Fruit fly (Drosophila melanogaster) whole organism, embryonic: ENCODE measurements around the gene udt.

ENCODE experiments used
- Aef1 ChIP-seq: fragments of 200-800 bp; sonication (Bioruptor generic); IDR thresholded peaks from 3 replicates; pipeline ENCODE4 v1.3.6; 2022; ENCODE audit warnings: missing biosample characterization, missing genetic modification characterization
- CG10321 ChIP-seq: fragments of 200-800 bp; sonication (Bioruptor generic); IDR thresholded peaks from 2 replicates; pipeline ENCODE4 v1.3.6; 2022; ENCODE audit warnings: missing biosample characterization, missing genetic modification characterization
- CG10366 ChIP-seq: fragments of 200-800 bp; sonication (Bioruptor generic); IDR thresholded peaks from 2 replicates; pipeline ENCODE4 v1.3.6; 2022; ENCODE audit warnings: missing biosample characterization, missing genetic modification characterization
- CG10462 ChIP-seq: fragments of 200-800 bp; sonication (Bioruptor generic); optimal IDR thresholded peaks from 2 replicates; lab custom pipeline; 2016; ENCODE audit warnings: missing biosample characterization, missing genetic modification characterization
- CG11085 ChIP-seq: fragments of 200-800 bp; sonication (Bioruptor generic); IDR thresholded peaks from 2 replicates; pipeline ENCODE4 v1.3.6; 2022; ENCODE audit warnings: missing biosample characterization, missing genetic modification characterization
- CG12744 ChIP-seq: fragments of 200-800 bp; sonication (Bioruptor generic); optimal IDR thresholded peaks from 2 replicates; lab custom pipeline; 2016; ENCODE audit warnings: missing biosample characterization, missing genetic modification characterization
- CG12769 ChIP-seq: fragments of 200-800 bp; sonication (Bioruptor generic); optimal IDR thresholded peaks from 2 replicates; lab custom pipeline; 2019; ENCODE audit warnings: missing biosample characterization, mild to moderate bottlenecking, missing genetic modification characterization, moderate library complexity
- CG13624 ChIP-seq: fragments of 200-800 bp; sonication (Bioruptor generic); optimal IDR thresholded peaks from 2 replicates; lab custom pipeline; 2016; ENCODE audit warnings: missing biosample characterization, missing genetic modification characterization
- CG15696 ChIP-seq: fragments of 200-800 bp; sonication (Bioruptor generic); optimal IDR thresholded peaks from 2 replicates; lab custom pipeline; 2019; ENCODE audit warnings: missing biosample characterization, mild to moderate bottlenecking, missing genetic modification characterization, moderate library complexity
- CG17361 ChIP-seq: fragments of 200-800 bp; sonication (Bioruptor generic); IDR thresholded peaks from 3 replicates; pipeline ENCODE4 v1.3.6; 2022; ENCODE audit warnings: missing biosample characterization, missing genetic modification characterization
- CG17385 ChIP-seq: fragments of 200-800 bp; sonication (Bioruptor generic); optimal IDR thresholded peaks from 3 replicates; lab custom pipeline; 2018; ENCODE audit warnings: missing biosample characterization, mild to moderate bottlenecking, missing genetic modification characterization
- CG3065 ChIP-seq: fragments of 200-800 bp; sonication (Bioruptor generic); optimal IDR thresholded peaks from 2 replicates; lab custom pipeline; 2016; ENCODE audit warnings: missing biosample characterization, missing genetic modification characterization
- CG32772 ChIP-seq: fragments of 200-800 bp; sonication (Bioruptor generic); IDR thresholded peaks from 2 replicates; pipeline ENCODE4 v1.3.6; 2022; ENCODE audit warnings: missing biosample characterization, missing genetic modification characterization
- CG3407 ChIP-seq: fragments of 200-800 bp; sonication (Bioruptor generic); optimal IDR thresholded peaks from 2 replicates; lab custom pipeline; 2018; ENCODE audit warnings: missing biosample characterization, mild to moderate bottlenecking, missing genetic modification characterization
- CG3726 ChIP-seq: fragments of 200-800 bp; sonication (Bioruptor generic); IDR thresholded peaks from 3 replicates; pipeline ENCODE4, ENCODE4 v1.3.6; 2022; ENCODE audit warnings: missing biosample characterization, missing genetic modification characterization
- CG3995 ChIP-seq: fragments of 200-800 bp; sonication (Bioruptor generic); optimal IDR thresholded peaks from 3 replicates; lab custom pipeline; 2016; ENCODE audit warnings: missing biosample characterization, missing genetic modification characterization
- CG4404 ChIP-seq: fragments of 200-800 bp; sonication (Bioruptor generic); IDR thresholded peaks from 2 replicates; pipeline ENCODE4 v1.3.6; 2022; ENCODE audit warnings: missing biosample characterization, missing genetic modification characterization
- CG5180 ChIP-seq: fragments of 200-800 bp; sonication (Bioruptor generic); optimal IDR thresholded peaks from 3 replicates; lab custom pipeline; 2017; ENCODE audit warnings: missing biosample characterization, missing genetic modification characterization, mild to moderate bottlenecking, moderate library complexity, missing genetic modification reagents
- CG6683 ChIP-seq: fragments of 200-800 bp; sonication (Bioruptor generic); optimal IDR thresholded peaks from 2 replicates; lab custom pipeline; 2017; ENCODE audit warnings: missing biosample characterization, mild to moderate bottlenecking, missing genetic modification characterization, missing genetic modification reagents
- CG6689 ChIP-seq: fragments of 200-800 bp; sonication (Bioruptor generic); IDR thresholded peaks from 2 replicates; pipeline ENCODE4 v1.3.6; 2022; ENCODE audit warnings: missing biosample characterization, missing genetic modification characterization
- CG7372 ChIP-seq: fragments of 200-800 bp; sonication (Bioruptor generic); IDR thresholded peaks from 2 replicates; pipeline ENCODE4 v1.3.6; 2022; ENCODE audit warnings: missing biosample characterization, missing genetic modification characterization
- CG8290 ChIP-seq, 3 experiments: fragments of 200-800 bp; sonication (Bioruptor generic); optimal IDR thresholded peaks; 2 replicates each; lab custom pipeline; 2016 to 2019; ENCODE audit warnings: missing biosample characterization in 3 of 3, missing genetic modification characterization in 3 of 3, mild to moderate bottlenecking in 2 of 3, moderate library complexity in 1 of 3
- CG9932 ChIP-seq: fragments of 200-800 bp; sonication (Bioruptor generic); IDR thresholded peaks from 2 replicates; pipeline ENCODE4 v1.3.6; 2022; ENCODE audit warnings: missing biosample characterization, missing genetic modification characterization
- Drgx ChIP-seq: fragments of 200-800 bp; sonication (Bioruptor generic); IDR thresholded peaks from 2 replicates; pipeline ENCODE4 v1.3.6; 2022; ENCODE audit warnings: missing biosample characterization, missing genetic modification characterization
- Ets97D ChIP-seq: fragments of 200-800 bp; sonication (Bioruptor generic); optimal IDR thresholded peaks from 3 replicates; lab custom pipeline; 2016; ENCODE audit warnings: missing biosample characterization, missing genetic modification characterization
- Hmr ChIP-seq: fragments of 200-800 bp; sonication (Bioruptor generic); optimal IDR thresholded peaks from 3 replicates; lab custom pipeline; 2017; ENCODE audit warnings: mild to moderate bottlenecking, missing biosample characterization, missing genetic modification reagents, missing genetic modification characterization
- Lhr ChIP-seq: fragments of 200-800 bp; sonication (Bioruptor generic); optimal IDR thresholded peaks from 3 replicates; lab custom pipeline; 2017; ENCODE audit warnings: mild to moderate bottlenecking, missing biosample characterization, missing genetic modification reagents, missing genetic modification characterization
- Neu2 ChIP-seq: fragments of 200-800 bp; sonication (Bioruptor generic); optimal IDR thresholded peaks from 3 replicates; lab custom pipeline; 2016; ENCODE audit warnings: missing biosample characterization, missing genetic modification characterization, borderline replicate concordance
- Sox100B ChIP-seq: fragments of 200-800 bp; sonication (Bioruptor generic); optimal IDR thresholded peaks from 3 replicates; lab custom pipeline; 2018; ENCODE audit warnings: missing biosample characterization, mild to moderate bottlenecking, missing genetic modification characterization
- ac ChIP-seq: fragments of 200-800 bp; sonication (Bioruptor generic); optimal IDR thresholded peaks from 3 replicates; lab custom pipeline; 2017; ENCODE audit warnings: missing biosample characterization, mild to moderate bottlenecking, missing genetic modification characterization
- cad ChIP-seq: fragments of >200 bp; optimal IDR thresholded peaks from 2 replicates; lab custom pipeline; 2017; ENCODE audit warnings: missing biosample characterization, missing genetic modification characterization
- caup ChIP-seq: fragments of 200-800 bp; sonication (Bioruptor generic); optimal IDR thresholded peaks from 3 replicates; lab custom pipeline; 2017; ENCODE audit warnings: missing biosample characterization, mild to moderate bottlenecking, missing genetic modification characterization, moderate library complexity; ENCODE audit not compliant: severe bottlenecking
- crp ChIP-seq, 2 experiments: fragments of 200-800 bp; sonication (Bioruptor generic); optimal IDR thresholded peaks; 2 replicates in 1 of 2; 3 replicates in 1 of 2; lab custom pipeline; 2017; ENCODE audit warnings: missing biosample characterization in 2 of 2, missing genetic modification characterization in 2 of 2, mild to moderate bottlenecking in 1 of 2, moderate library complexity in 1 of 2
- da ChIP-seq: fragments of 200-800 bp; sonication (Bioruptor generic); optimal IDR thresholded peaks from 2 replicates; lab custom pipeline; 2016; ENCODE audit warnings: missing biosample characterization, missing genetic modification characterization
- dimm ChIP-seq: fragments of 200-800 bp; sonication (Bioruptor generic); IDR thresholded peaks from 2 replicates; pipeline ENCODE4 v1.3.6; 2022; ENCODE audit warnings: missing biosample characterization, missing genetic modification characterization
- dysf ChIP-seq: fragments of 200-800 bp; sonication (Bioruptor generic); IDR thresholded peaks from 3 replicates; pipeline ENCODE4 v1.3.6; 2022; ENCODE audit warnings: missing biosample characterization, missing genetic modification characterization
- gcm2 ChIP-seq: fragments of 200-800 bp; sonication (Bioruptor generic); optimal IDR thresholded peaks from 2 replicates; lab custom pipeline; 2016; ENCODE audit warnings: missing biosample characterization, missing genetic modification characterization
- gem ChIP-seq: fragments of 200-800 bp; sonication (Bioruptor generic); optimal IDR thresholded peaks from 2 replicates; lab custom pipeline; 2019; ENCODE audit warnings: missing biosample characterization, mild to moderate bottlenecking, missing genetic modification characterization, moderate library complexity
- kah ChIP-seq: fragments of 200-800 bp; sonication (Bioruptor generic); optimal IDR thresholded peaks from 2 replicates; lab custom pipeline; 2018; ENCODE audit warnings: missing biosample characterization, mild to moderate bottlenecking, missing genetic modification characterization
- kay ChIP-seq: fragments of 200-800 bp; sonication (Bioruptor generic); optimal IDR thresholded peaks from 2 replicates; lab custom pipeline; 2016; ENCODE audit warnings: missing biosample characterization, missing genetic modification characterization
- lov ChIP-seq, 2 experiments: fragments of 200-800 bp in 1 of 2; fragments of >200 bp in 1 of 2; sonication (Bioruptor generic) in 1 of 2; IDR thresholded peaks in 1 of 2; optimal IDR thresholded peaks in 1 of 2; 2 replicates in 1 of 2; 3 replicates in 1 of 2; pipeline versions ENCODE4 v1.3.6 to Lab custom; 2017 to 2022; ENCODE audit warnings: missing biosample characterization in 1 of 2, missing genetic modification characterization in 1 of 2
- org-1 ChIP-seq: fragments of 200-800 bp; sonication (Bioruptor generic); optimal IDR thresholded peaks from 2 replicates; lab custom pipeline; 2017; ENCODE audit warnings: missing biosample characterization, missing genetic modification characterization
- p53 ChIP-seq: fragments of 200-800 bp; sonication (Bioruptor generic); optimal IDR thresholded peaks from 2 replicates; lab custom pipeline; 2016; ENCODE audit warnings: missing biosample characterization, missing genetic modification characterization
- pho ChIP-seq: fragments of 200-800 bp; sonication (Bioruptor generic); optimal IDR thresholded peaks from 2 replicates; lab custom pipeline; 2016; ENCODE audit warnings: missing biosample characterization, missing genetic modification characterization
- schlank ChIP-seq: fragments of 200-800 bp; sonication (Bioruptor generic); optimal IDR thresholded peaks from 2 replicates; lab custom pipeline; 2018; ENCODE audit warnings: missing biosample characterization, mild to moderate bottlenecking, missing genetic modification characterization
- seq ChIP-seq: fragments of 200-800 bp; sonication (Bioruptor generic); IDR thresholded peaks from 2 replicates; pipeline ENCODE4 v1.3.6; 2022; ENCODE audit warnings: missing biosample characterization, missing genetic modification characterization
- sna ChIP-seq: fragments of 200-800 bp; sonication (Bioruptor generic); IDR thresholded peaks from 2 replicates; pipeline ENCODE4 v1.3.6; 2022; ENCODE audit warnings: missing biosample characterization, missing genetic modification characterization; ENCODE audit not compliant: partially characterized antibody
- tap ChIP-seq: fragments of 200-800 bp; optimal IDR thresholded peaks from 3 replicates; lab custom pipeline; 2019; ENCODE audit warnings: missing biosample characterization, mild to moderate bottlenecking, missing genetic modification characterization, moderate library complexity
- wek ChIP-seq: fragments of 200-800 bp; sonication (Bioruptor generic); optimal IDR thresholded peaks from 3 replicates; lab custom pipeline; 2018; ENCODE audit warnings: missing biosample characterization, mild to moderate bottlenecking, missing genetic modification characterization, moderate library complexity
- zen2 ChIP-seq: fragments of 200-800 bp; sonication (Bioruptor generic); IDR thresholded peaks from 3 replicates; pipeline ENCODE4 v1.3.6; 2022; ENCODE audit warnings: missing biosample characterization, missing genetic modification characterization; ENCODE audit not compliant: partially characterized antibody

udt gene

DNA sequence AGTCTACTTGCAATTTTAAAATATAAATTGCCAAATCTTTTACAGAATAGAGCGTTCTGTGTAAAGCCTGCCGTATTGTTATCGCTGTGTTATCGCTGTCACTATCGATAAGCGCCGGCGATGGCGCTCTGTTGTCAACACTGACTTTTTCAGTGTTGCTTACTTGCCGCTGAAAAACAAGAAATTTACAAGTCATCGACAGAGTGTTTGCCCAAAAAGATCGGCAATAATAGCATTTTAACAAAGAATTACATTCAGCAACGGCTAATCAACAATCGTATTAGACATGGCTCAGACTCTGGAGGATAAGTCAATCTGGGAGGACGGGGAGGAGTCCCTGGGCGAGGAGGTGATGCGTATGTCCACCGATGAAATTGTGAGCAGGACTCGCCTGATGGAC lies 10.3 kb downstream of the udt start, which contains the start of the genes RanBP3 and Rpt5 (continued):
- TF ChIP-seq schlank (tag; lab: Kevin White, UChicago) (no peak), Lhr (GFP tag; lab: Kevin White, UChicago) (no peak), CG9932 (peak; percentile 83), kay (GFP tag; lab: Kevin White, UChicago) (peak; percentile 42), CG7372 (GFP tag; lab: Robert Waterston, UW) (no peak), CG6683 (GFP tag; lab: Kevin White, UChicago) (peak; percentile 33), CG8290 (GFP tag; optimal IDR thresholded peaks at IDR 0.05; lab: Kevin White, UChicago) (no peak), CG8290 (tag; optimal IDR thresholded peaks at IDR 0.05; lab: Kevin White, UChicago) (no peak), CG10462 (GFP tag; lab: Kevin White, UChicago) (peak; percentile 0), CG12744 (GFP tag; lab: Kevin White, UChicago) (peak; percentile 41), CG32772 (GFP tag; lab: Robert Waterston, UW) (no peak), Aef1 (GFP tag; lab: Robert Waterston, UW) (0 out of 3 replicates have a peak, but pooled peaks have one; percentile 16), CG13624 (GFP tag; lab: Kevin White, UChicago) (peak; percentile 70), pho (peak; percentile 75), cad (no peak), lov (optimal IDR thresholded peaks at IDR 0.05; lab: Kevin White, UChicago) (no peak), lov (GFP tag; IDR thresholded peaks at IDR 0.05; lab: Robert Waterston, UW) (no peak), CG17361 (GFP tag; lab: Robert Waterston, UW) (no peak), CG3065 (GFP tag; lab: Kevin White, UChicago) (no peak), CG12769 (tag; lab: Kevin White, UChicago) (no peak), dysf (GFP tag; lab: Robert Waterston, UW) (peak; percentile 35; the same call in 1 of the 3 replicates), caup (GFP tag; lab: Kevin White, UChicago) (peak; percentile 75), CG3995 (GFP tag; lab: Kevin White, UChicago) (peak; percentile 35), zen2 (GFP tag; lab: Robert Waterston, UW) (peak; percentile 76), CG3407 (GFP tag; lab: Kevin White, UChicago) (no peak), da (peak; percentile 16), sna (GFP tag; lab: Robert Waterston, UW) (peak; percentile 68), Hmr (GFP tag; lab: Kevin White, UChicago) (peak; percentile 65), CG10366 (peak; percentile 29), CG15696 (no peak), seq (GFP tag; lab: Robert Waterston, UW) (no peak), crp (GFP tag; optimal IDR thresholded peaks at IDR 0.05; lab: Kevin White, UChicago) (peak in 1 of 2 experiments; percentile 28), kah (GFP tag; lab: Kevin White, UChicago) (no peak), Sox100B (GFP tag; lab: Kevin White, UChicago) (no peak), CG11085 (GFP tag; lab: Robert Waterston, UW) (peak; percentile 66), CG3726 (GFP tag; lab: Robert Waterston, UW) (no peak), dimm (GFP tag; lab: Robert Waterston, UW) (no peak), gem (tag; lab: Kevin White, UChicago) (no peak), ac (GFP tag; lab: Kevin White, UChicago) (no peak), tap (tag; lab: Kevin White, UChicago) (no peak), gcm2 (GFP tag; lab: Kevin White, UChicago) (peak; percentile 10), Neu2 (GFP tag; lab: Kevin White, UChicago) (peak; percentile 33), wek (GFP tag; lab: Kevin White, UChicago) (no peak), org-1 (GFP tag; lab: Kevin White, UChicago) (no peak), CG5180 (GFP tag; lab: Kevin White, UChicago) (no peak), CG6689 (GFP tag; lab: Robert Waterston, UW) (no peak), Ets97D (GFP tag; lab: Kevin White, UChicago) (peak; percentile 72), CG4404 (GFP tag; lab: Robert Waterston, UW) (no peak), Drgx (GFP tag; lab: Robert Waterston, UW) (peak; percentile 36; the same call in 1 of the 2 replicates), p53 (GFP tag; lab: Kevin White, UChicago) (peak; percentile 32), CG17385 (no peak), CG10321 (GFP tag; lab: Robert Waterston, UW) (no peak)
